Worm (Caenorhabditis elegans): Measurements from ENCODE around the gene dnj-1.

DNA sequence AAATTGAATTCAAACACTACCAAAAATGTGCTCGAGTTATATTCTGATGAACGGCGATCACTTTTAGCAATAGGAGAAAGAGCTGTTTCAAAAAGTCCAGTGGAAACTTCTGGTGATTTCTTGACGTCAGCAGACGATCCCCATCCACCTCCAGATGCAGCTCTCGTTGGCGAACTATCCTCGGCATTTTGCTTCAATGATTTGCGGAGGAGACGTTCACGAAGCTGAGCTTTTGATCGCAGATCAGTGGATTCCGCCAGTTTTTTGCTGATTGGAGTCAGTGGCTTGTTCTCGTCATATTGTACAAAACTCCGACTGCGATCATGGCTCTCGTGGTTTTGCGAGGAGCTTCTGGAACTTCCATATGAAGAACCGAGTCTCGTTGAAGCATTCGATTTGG lies 37.3 kb downstream of the dnj-1 start:
- TF ChIP-seq lin-39 (tag; optimal IDR thresholded peaks at IDR 0.05): no peak
- no peak for TF ChIP-seq lin-15B (tag; optimal IDR thresholded peaks at IDR 0.05)
- no peak for TF ChIP-seq nhr-237 (tag; optimal IDR thresholded peaks at IDR 0.05)
